Worm (Caenorhabditis elegans) whole organism, midembryonic: ENCODE results near the gene C23G10.2.

Experiments used
- T22C8.4 ChIP-seq: fragments of 200-800 bp; sonication (Bioruptor generic); IDR thresholded peaks from 2 replicates; pipeline ENCODE4 v1.3.6; 2022; ENCODE audit warnings: missing genetic modification characterization, missing compliant biosample characterization
- flt-1 ChIP-seq: fragments of 200-800 bp; sonication (Bioruptor generic); IDR thresholded peaks from 2 replicates; pipeline ENCODE4 v1.3.6; 2022; ENCODE audit warnings: missing genetic modification characterization, missing compliant biosample characterization
- med-1 ChIP-seq: sonication (generic microtip); optimal IDR thresholded peaks from 2 replicates; lab custom pipeline; 2017; ENCODE audit warnings: missing genetic modification characterization, mild to moderate bottlenecking, missing compliant biosample characterization, antibody characterized with exemption, missing genetic modification reagents; ENCODE audit not compliant: insufficient read depth
- ztf-29 ChIP-seq: fragments of 200-800 bp; sonication (Bioruptor generic); IDR thresholded peaks from 2 replicates; pipeline ENCODE4 v1.3.6; 2022; ENCODE audit warnings: missing genetic modification reagents, missing genetic modification characterization, missing compliant biosample characterization

- no peak for TF ChIP-seq ztf-29 (GFP tag; lab: Robert Waterston, UW)
- no peak for TF ChIP-seq T22C8.4
- TF ChIP-seq flt-1 (GFP tag; lab: Robert Waterston, UW), result no peak
- TF ChIP-seq med-1 (GFP tag; lab: Kevin White, UChicago), result no peak
Observed at ce11 chrIII:6194480-6194879, 13.4 kb upstream of the C23G10.2 start, which contains the start of gene ugt-66.
